Fruit fly (Drosophila melanogaster) whole organism, embryonic: ENCODE data around the gene CG34268.

ENCODE experiments used
- Atf6 ChIP-seq: fragments of 200-800 bp; sonication (Bioruptor generic); IDR thresholded peaks from 2 replicates; pipeline ENCODE4 v1.3.6; 2022; ENCODE audit warnings: missing biosample characterization, missing genetic modification characterization
- Bteb2 ChIP-seq: fragments of 200-800 bp; sonication (Bioruptor generic); optimal IDR thresholded peaks from 2 replicates; lab custom pipeline; 2016; ENCODE audit warnings: missing biosample characterization, missing genetic modification characterization
- CG11504 ChIP-seq: fragments of 200-800 bp; sonication (Bioruptor generic); optimal IDR thresholded peaks from 3 replicates; lab custom pipeline; 2019; ENCODE audit warnings: missing biosample characterization, mild to moderate bottlenecking, missing genetic modification characterization, moderate library complexity
- CG12659 ChIP-seq: fragments of 200-800 bp; sonication (Bioruptor generic); optimal IDR thresholded peaks from 3 replicates; lab custom pipeline; 2017; ENCODE audit warnings: mild to moderate bottlenecking, missing biosample characterization, missing genetic modification reagents, missing genetic modification characterization
- CG1603 ChIP-seq: fragments of 200-800 bp; sonication (Bioruptor generic); optimal IDR thresholded peaks from 2 replicates; lab custom pipeline; 2019; ENCODE audit warnings: missing biosample characterization, mild to moderate bottlenecking, missing genetic modification characterization, moderate library complexity
- CG17186 ChIP-seq: fragments of 200-800 bp; sonication (Bioruptor generic); optimal IDR thresholded peaks from 3 replicates; lab custom pipeline; 2017; ENCODE audit warnings: missing biosample characterization, missing genetic modification reagents, missing genetic modification characterization
- CG17328 ChIP-seq: fragments of 200-800 bp; sonication (Bioruptor generic); IDR thresholded peaks from 2 replicates; pipeline ENCODE4 v1.3.6; 2022; ENCODE audit warnings: missing biosample characterization, missing genetic modification characterization
- CG17568 ChIP-seq: fragments of 200-800 bp; sonication (Bioruptor generic); optimal IDR thresholded peaks from 2 replicates; lab custom pipeline; 2018; ENCODE audit warnings: missing biosample characterization, mild to moderate bottlenecking, missing genetic modification characterization, moderate library complexity
- CG2678 ChIP-seq: fragments of 200-800 bp; sonication (Bioruptor generic); optimal IDR thresholded peaks from 3 replicates; lab custom pipeline; 2019; ENCODE audit warnings: missing biosample characterization, mild to moderate bottlenecking, missing genetic modification characterization, moderate library complexity
- CG31224 ChIP-seq: fragments of 200-800 bp; sonication (Bioruptor generic); IDR thresholded peaks from 2 replicates; pipeline ENCODE4 v1.3.6; 2022; ENCODE audit warnings: missing biosample characterization, missing genetic modification characterization
- CG32532 ChIP-seq: fragments of 200-800 bp; sonication (Bioruptor generic); IDR thresholded peaks from 2 replicates; pipeline ENCODE4 v1.3.6; 2022; ENCODE audit warnings: missing biosample characterization, missing genetic modification characterization
- CG3995 ChIP-seq: fragments of 200-800 bp; sonication (Bioruptor generic); optimal IDR thresholded peaks from 3 replicates; lab custom pipeline; 2016; ENCODE audit warnings: missing biosample characterization, missing genetic modification characterization
- CG4282 ChIP-seq: fragments of 200-800 bp; sonication (Bioruptor generic); optimal IDR thresholded peaks from 2 replicates; lab custom pipeline; 2016; ENCODE audit warnings: missing biosample characterization, missing genetic modification characterization
- CG4404 ChIP-seq: fragments of 200-800 bp; sonication (Bioruptor generic); IDR thresholded peaks from 2 replicates; pipeline ENCODE4 v1.3.6; 2022; ENCODE audit warnings: missing biosample characterization, missing genetic modification characterization
- CG5953 ChIP-seq: fragments of 200-800 bp; sonication (Bioruptor generic); IDR thresholded peaks from 2 replicates; pipeline ENCODE4 v1.3.6; 2022; ENCODE audit warnings: missing biosample characterization, missing genetic modification characterization
- CG6175 ChIP-seq: fragments of 200-800 bp; sonication (Bioruptor generic); IDR thresholded peaks from 3 replicates; pipeline ENCODE4 v1.3.6; 2022; ENCODE audit warnings: missing biosample characterization, missing genetic modification characterization
- CG7372 ChIP-seq: fragments of 200-800 bp; sonication (Bioruptor generic); IDR thresholded peaks from 2 replicates; pipeline ENCODE4 v1.3.6; 2022; ENCODE audit warnings: missing biosample characterization, missing genetic modification characterization
- CG7839 ChIP-seq: fragments of 200-800 bp; sonication (Bioruptor generic); optimal IDR thresholded peaks from 3 replicates; lab custom pipeline; 2018; ENCODE audit warnings: missing biosample characterization, mild to moderate bottlenecking, missing genetic modification characterization, moderate library complexity
- CG7928 ChIP-seq: fragments of 200-800 bp; sonication (Bioruptor generic); optimal IDR thresholded peaks from 2 replicates; lab custom pipeline; 2017; ENCODE audit warnings: missing biosample characterization, mild to moderate bottlenecking, missing genetic modification characterization
- CG8388 ChIP-seq: fragments of 200-800 bp; sonication (Bioruptor generic); optimal IDR thresholded peaks from 2 replicates; lab custom pipeline; 2019; ENCODE audit warnings: missing biosample characterization, mild to moderate bottlenecking, missing genetic modification characterization, moderate library complexity
- CHES-1-like ChIP-seq: fragments of 200-800 bp; sonication (Bioruptor generic); optimal IDR thresholded peaks from 2 replicates; lab custom pipeline; 2016; ENCODE audit warnings: missing biosample characterization, missing genetic modification characterization
- Dek ChIP-seq: fragments of 200-800 bp; sonication (Bioruptor generic); optimal IDR thresholded peaks from 3 replicates; lab custom pipeline; 2019; ENCODE audit warnings: missing biosample characterization, mild to moderate bottlenecking, missing genetic modification characterization, moderate library complexity
- Fer2 ChIP-seq: fragments of 200-800 bp; sonication (Bioruptor generic); optimal IDR thresholded peaks from 2 replicates; lab custom pipeline; 2018; ENCODE audit warnings: missing biosample characterization, mild to moderate bottlenecking, missing genetic modification characterization, moderate library complexity
- NFAT ChIP-seq: fragments of 200-800 bp; sonication (Bioruptor generic); IDR thresholded peaks from 2 replicates; pipeline ENCODE4 v1.3.6; 2022; ENCODE audit warnings: missing biosample characterization, missing genetic modification characterization
- Neu2 ChIP-seq: fragments of 200-800 bp; sonication (Bioruptor generic); optimal IDR thresholded peaks from 3 replicates; lab custom pipeline; 2016; ENCODE audit warnings: missing biosample characterization, missing genetic modification characterization, borderline replicate concordance
- Nf-YB ChIP-seq: fragments of 200-800 bp; sonication (Bioruptor generic); optimal IDR thresholded peaks from 3 replicates; lab custom pipeline; 2019; ENCODE audit warnings: missing biosample characterization, mild to moderate bottlenecking, missing genetic modification characterization, moderate library complexity
- PHDP ChIP-seq: fragments of 200-800 bp; sonication (Bioruptor generic); optimal IDR thresholded peaks from 3 replicates; lab custom pipeline; 2018; ENCODE audit warnings: missing biosample characterization, mild to moderate bottlenecking, missing genetic modification characterization, moderate library complexity
- Tbp ChIP-seq: fragments of >200 bp; optimal IDR thresholded peaks from 2 replicates; lab custom pipeline; 2018; ENCODE audit warnings: missing biosample characterization, missing genetic modification characterization
- ap ChIP-seq: fragments of 200-800 bp; sonication (Bioruptor generic); IDR thresholded peaks from 2 replicates; pipeline ENCODE4 v1.3.6; 2022; ENCODE audit warnings: missing biosample characterization, missing genetic modification characterization
- bowl ChIP-seq: fragments of 200-800 bp; sonication (Bioruptor generic); IDR thresholded peaks from 2 replicates; pipeline ENCODE4 v1.3.6; 2022; ENCODE audit warnings: missing biosample characterization, missing genetic modification characterization
- chif ChIP-seq, 2 experiments: fragments of 200-800 bp; sonication (Bioruptor generic); optimal IDR thresholded peaks; 3 replicates each; lab custom pipeline; 2016; ENCODE audit warnings: missing biosample characterization in 2 of 2, missing genetic modification characterization in 2 of 2
- chm ChIP-seq: fragments of 200-800 bp; sonication (Bioruptor generic); IDR thresholded peaks from 2 replicates; pipeline ENCODE4 v1.3.6; 2022; ENCODE audit warnings: missing biosample characterization, missing genetic modification characterization
- cwo ChIP-seq: fragments of 200-800 bp; sonication (Bioruptor generic); optimal IDR thresholded peaks from 3 replicates; lab custom pipeline; 2017; ENCODE audit warnings: missing biosample characterization, missing genetic modification characterization, mild to moderate bottlenecking, moderate library complexity, missing genetic modification reagents
- esg ChIP-seq: fragments of 200-800 bp; sonication (Bioruptor generic); conservative IDR thresholded peaks from 2 replicates; pipeline ENCODE4 v1.3.6; 2022; ENCODE audit warnings: missing biosample characterization, missing genetic modification characterization
- gcm ChIP-seq: fragments of 200-800 bp; sonication (Bioruptor generic); optimal IDR thresholded peaks from 2 replicates; lab custom pipeline; 2019; ENCODE audit warnings: missing biosample characterization, mild to moderate bottlenecking, missing genetic modification characterization, moderate library complexity
- gem ChIP-seq: fragments of 200-800 bp; sonication (Bioruptor generic); optimal IDR thresholded peaks from 2 replicates; lab custom pipeline; 2019; ENCODE audit warnings: missing biosample characterization, mild to moderate bottlenecking, missing genetic modification characterization, moderate library complexity
- hkb ChIP-seq, 2 experiments: fragments of 200-800 bp in 1 of 2; fragments of >200 bp in 1 of 2; sonication (Bioruptor generic) in 1 of 2; IDR thresholded peaks in 1 of 2; optimal IDR thresholded peaks in 1 of 2; 2 replicates each; pipeline versions ENCODE4 v1.3.6 to Lab custom; 2017 to 2022; ENCODE audit warnings: missing biosample characterization in 1 of 2, missing genetic modification characterization in 1 of 2
- lab ChIP-seq: fragments of 200-800 bp; sonication (Bioruptor generic); optimal IDR thresholded peaks from 3 replicates; lab custom pipeline; 2017; ENCODE audit warnings: missing biosample characterization, missing genetic modification characterization, mild to moderate bottlenecking, moderate library complexity, missing genetic modification reagents
- lbe ChIP-seq: fragments of 200-800 bp; sonication (Bioruptor generic); optimal IDR thresholded peaks from 2 replicates; lab custom pipeline; 2016; ENCODE audit warnings: missing biosample characterization, mild to moderate bottlenecking, missing genetic modification characterization
- lola ChIP-seq, 3 experiments: fragments of >200 bp in 2 of 3; fragments of 200-800 bp in 1 of 3; sonication (Bioruptor generic) in 1 of 3; optimal IDR thresholded peaks; 2 replicates each; lab custom pipeline; 2017 to 2019; ENCODE audit warnings: missing biosample characterization in 3 of 3, missing genetic modification characterization in 3 of 3, mild to moderate bottlenecking in 1 of 3, moderate library complexity in 1 of 3
- oc ChIP-seq: fragments of 200-800 bp; sonication (Bioruptor generic); optimal IDR thresholded peaks from 2 replicates; lab custom pipeline; 2018; ENCODE audit warnings: missing biosample characterization, mild to moderate bottlenecking, missing genetic modification characterization, moderate library complexity
- onecut ChIP-seq: fragments of 200-800 bp; sonication (Bioruptor generic); IDR thresholded peaks from 2 replicates; pipeline ENCODE4 v1.3.6; 2022; ENCODE audit warnings: missing biosample characterization, missing genetic modification characterization
- pita ChIP-seq: fragments of 200-800 bp; sonication (Bioruptor generic); optimal IDR thresholded peaks from 2 replicates; lab custom pipeline; 2017; ENCODE audit warnings: missing biosample characterization, mild to moderate bottlenecking, missing genetic modification characterization
- sd ChIP-seq: fragments of 200-800 bp; sonication (Bioruptor generic); optimal IDR thresholded peaks from 3 replicates; lab custom pipeline; 2018; ENCODE audit warnings: missing biosample characterization, mild to moderate bottlenecking, missing genetic modification characterization, moderate library complexity
- sens ChIP-seq: fragments of 200-800 bp; sonication (Bioruptor generic); peaks from one replicate; lab custom pipeline; 2016; ENCODE audit warnings: missing biosample characterization, missing genetic modification characterization
- sob ChIP-seq: fragments of 200-800 bp; sonication (Bioruptor generic); IDR thresholded peaks from 2 replicates; pipeline ENCODE4 v1.3.6; 2022; ENCODE audit warnings: missing biosample characterization, missing genetic modification characterization
- tgo ChIP-seq: fragments of 200-800 bp; sonication (Bioruptor generic); IDR thresholded peaks from 3 replicates; pipeline ENCODE4 v1.3.6; 2022; ENCODE audit warnings: missing biosample characterization, missing genetic modification characterization
- vfl ChIP-seq: fragments of 200-800 bp; sonication (Bioruptor generic); optimal IDR thresholded peaks from 2 replicates; lab custom pipeline; 2016; ENCODE audit warnings: missing biosample characterization, missing genetic modification characterization
- vvl ChIP-seq: fragments of 200-800 bp; sonication (Bioruptor generic); IDR thresholded peaks from 2 replicates; pipeline ENCODE4 v1.3.6; 2022; ENCODE audit warnings: missing biosample characterization, missing genetic modification characterization
- wdn ChIP-seq: fragments of 200-800 bp; sonication (Bioruptor generic); IDR thresholded peaks from 2 replicates; pipeline ENCODE4 v1.3.6; 2022; ENCODE audit warnings: missing biosample characterization, missing genetic modification characterization

The CG34268 gene

dm6 chr3L:510823-511227 is 10.1 kb downstream of the CG34268 start (continued):
- no peak for TF ChIP-seq onecut
- TF ChIP-seq CG17186 (GFP tag; lab: Kevin White, UChicago), result no peak
- TF ChIP-seq CHES-1-like (GFP tag; lab: Kevin White, UChicago), result no peak
- TF ChIP-seq CG17328 (GFP tag; lab: Robert Waterston, UW), result 0 out of 2 replicates have a peak, but pooled peaks have one; percentile 23
- peak; percentile 33 for TF ChIP-seq CG2678 (tag; lab: Kevin White, UChicago)
- TF ChIP-seq gcm (GFP tag; lab: Kevin White, UChicago), result no peak
- TF ChIP-seq Neu2 (GFP tag; lab: Kevin White, UChicago), result no peak
- TF ChIP-seq Nf-YB (GFP tag; lab: Kevin White, UChicago), result no peak
- no peak for TF ChIP-seq chif (GFP tag; optimal IDR thresholded peaks at IDR 0.05; lab: Kevin White, UChicago)
- TF ChIP-seq vvl (GFP tag; lab: Robert Waterston, UW), result peak; percentile 67; the same call in 1 of the 2 replicates
- no peak for TF ChIP-seq CG4404 (GFP tag; lab: Robert Waterston, UW)
- no peak for TF ChIP-seq hkb (optimal IDR thresholded peaks at IDR 0.05; lab: Kevin White, UChicago)
- TF ChIP-seq hkb (GFP tag; IDR thresholded peaks at IDR 0.05; lab: Robert Waterston, UW), result peak; percentile 13; the same call in 1 of the 2 replicates
- no peak for TF ChIP-seq pita (GFP tag; lab: Kevin White, UChicago)
- no peak for TF ChIP-seq vfl (GFP tag; lab: Kevin White, UChicago)
- TF ChIP-seq gem, result no peak
- peak; percentile 54 for TF ChIP-seq sens (GFP tag; lab: Kevin White, UChicago)
- peak; percentile 85 for TF ChIP-seq sd (tag; lab: Kevin White, UChicago)
- TF ChIP-seq CG6175 (GFP tag; lab: Robert Waterston, UW), result peak; percentile 60; the same call in 2 of the 3 replicates
- TF ChIP-seq wdn (GFP tag; lab: Robert Waterston, UW), result no peak
- TF ChIP-seq CG32532, result 0 out of 2 replicates have a peak, but pooled peaks have one; percentile 36
- TF ChIP-seq CG7928, result no peak
- TF ChIP-seq ap (GFP tag; lab: Robert Waterston, UW), result no peak
- no peak for TF ChIP-seq Fer2 (tag; lab: Kevin White, UChicago)
- no peak for TF ChIP-seq Tbp
- peak; percentile 23 for TF ChIP-seq CG17568
- TF ChIP-seq Bteb2 (GFP tag; lab: Kevin White, UChicago), result no peak

DNA sequence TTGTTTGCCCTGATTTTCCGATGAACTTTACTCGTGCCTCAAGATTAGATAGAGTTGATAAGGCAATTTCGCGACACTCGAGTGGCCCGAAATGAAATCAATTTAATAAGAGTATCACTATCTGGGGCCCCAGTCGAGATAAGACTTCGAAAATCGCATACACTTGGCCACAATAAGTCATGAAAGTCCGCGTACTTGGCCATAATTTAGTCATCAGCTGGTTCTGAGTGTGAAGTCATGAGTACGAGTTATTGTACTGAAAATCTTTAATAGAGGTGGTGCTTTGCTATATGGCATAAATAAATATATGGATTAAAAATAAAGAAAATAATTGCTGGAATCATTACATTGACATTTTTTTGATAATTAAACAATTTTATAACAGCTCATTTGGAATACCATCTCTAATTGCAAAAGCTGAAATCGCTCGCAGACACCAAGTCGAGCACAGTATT is 11.0 kb downstream of the CG34268 start:
- TF ChIP-seq PHDP (tag; lab: Kevin White, UChicago), result peak; percentile 18
- TF ChIP-seq sob (GFP tag; lab: Robert Waterston, UW), result peak; percentile 47; the same call in 1 of the 2 replicates
- no peak for TF ChIP-seq bowl (GFP tag; lab: Robert Waterston, UW)
- 0 out of 2 replicates have a peak, but pooled peaks have one; percentile 6 for TF ChIP-seq NFAT (GFP tag; lab: Robert Waterston, UW)
- 0 out of 2 replicates have a peak, but pooled peaks have one; percentile 20 for TF ChIP-seq esg (GFP tag; lab: Robert Waterston, UW)
- no peak for TF ChIP-seq chm
- TF ChIP-seq CG7839 (tag; lab: Kevin White, UChicago), result peak; percentile 25
- TF ChIP-seq CG1603 (tag; lab: Kevin White, UChicago), result no peak
- no peak for TF ChIP-seq oc (tag; lab: Kevin White, UChicago)
- peak; percentile 17 for TF ChIP-seq CG12659 (GFP tag; lab: Kevin White, UChicago)
- TF ChIP-seq lbe (GFP tag; lab: Kevin White, UChicago), result peak; percentile 68
- TF ChIP-seq CG11504 (tag; lab: Kevin White, UChicago), result no peak
- no peak for TF ChIP-seq hkb (optimal IDR thresholded peaks at IDR 0.05; lab: Kevin White, UChicago)
- no peak for TF ChIP-seq hkb (GFP tag; IDR thresholded peaks at IDR 0.05; lab: Robert Waterston, UW)
- peak; percentile 60 for TF ChIP-seq cwo
- no peak for TF ChIP-seq CG3995 (GFP tag; lab: Kevin White, UChicago)
- no peak for TF ChIP-seq CG4282 (GFP tag; lab: Kevin White, UChicago)
- peak; percentile 77 for TF ChIP-seq lab (GFP tag; lab: Kevin White, UChicago)
- TF ChIP-seq tgo (GFP tag; lab: Robert Waterston, UW), result 0 out of 3 replicates have a peak, but pooled peaks have one; percentile 18
- TF ChIP-seq CG8388 (GFP tag; lab: Kevin White, UChicago), result no peak
- no peak for TF ChIP-seq CG7372 (GFP tag; lab: Robert Waterston, UW)
- peak; percentile 60; the same call in 1 of the 2 replicates for TF ChIP-seq Atf6
- peak; percentile 22; the same call in 1 of the 2 replicates for TF ChIP-seq CG31224 (GFP tag; lab: Robert Waterston, UW)
- TF ChIP-seq lola (GFP tag; optimal IDR thresholded peaks at IDR 0.05; lab: Kevin White, UChicago), result no peak
- peak; percentile 35 for TF ChIP-seq Dek (tag; lab: Kevin White, UChicago)
- TF ChIP-seq CG5953 (GFP tag; lab: Robert Waterston, UW), result no peak
